Fruit fly (Drosophila melanogaster): Measurements from ENCODE around the gene Srp68.
A peak's percentile ranks its signal among the peaks of the same experiment; 100 is the strongest.

Gene Srp68

dm6 chr3L:9023627-9024026, 48.8 kb downstream of the Srp68 start (continued):
- peak; percentile 11 for TF ChIP-seq sqz (GFP tag; optimal IDR thresholded peaks at IDR 0.05)
- peak; percentile 58 for TF ChIP-seq unpg (GFP tag; optimal IDR thresholded peaks at IDR 0.05)
- TF ChIP-seq hb (GFP tag; IDR thresholded peaks at IDR 0.05; ENCODE audit: partially characterized antibody), result no peak
- TF ChIP-seq CG18599 (GFP tag; optimal IDR thresholded peaks at IDR 0.05), result peak; percentile 68
- peak; percentile 57 for TF ChIP-seq onecut (GFP tag; IDR thresholded peaks at IDR 0.05)
- TF ChIP-seq Dref (GFP tag; IDR thresholded peaks at IDR 0.05), result no peak
- peak; percentile 28 for TF ChIP-seq CG1529 (GFP tag; optimal IDR thresholded peaks at IDR 0.05)
- no peak for TF ChIP-seq CG6175 (GFP tag; IDR thresholded peaks at IDR 0.05)
- TF ChIP-seq CG31224 (GFP tag; IDR thresholded peaks at IDR 0.05), result peak; percentile 43
- TF ChIP-seq crp (GFP tag; optimal IDR thresholded peaks at IDR 0.05), result no peak
- TF ChIP-seq CG18011 (GFP tag; optimal IDR thresholded peaks at IDR 0.05), result no peak
- peak; percentile 56 for TF ChIP-seq CG32772 (GFP tag; IDR thresholded peaks at IDR 0.05)
- peak; percentile 40 for TF ChIP-seq CG8290 (GFP tag; optimal IDR thresholded peaks at IDR 0.05)
- peak in 1 of 2 experiments; percentile 34 for TF ChIP-seq CG8290 (tag; optimal IDR thresholded peaks at IDR 0.05)
- TF ChIP-seq CG6765 (GFP tag; optimal IDR thresholded peaks at IDR 0.05), result no peak
- TF ChIP-seq ap (GFP tag; IDR thresholded peaks at IDR 0.05), result 0 out of 2 replicates have a peak, but pooled peaks have one; percentile 12
- no peak for TF ChIP-seq toy (GFP tag; IDR thresholded peaks at IDR 0.05)
- no peak for TF ChIP-seq Opbp (GFP tag; IDR thresholded peaks at IDR 0.05; ENCODE audit: partially characterized antibody)
- TF ChIP-seq tna (GFP tag; IDR thresholded peaks at IDR 0.05; ENCODE audit: partially characterized antibody), result no peak
- no peak for TF ChIP-seq TFAM (GFP tag; optimal IDR thresholded peaks at IDR 0.05)
- no peak for TF ChIP-seq CG11696 (GFP tag; IDR thresholded peaks at IDR 0.05)
- peak; percentile 2 for TF ChIP-seq Bteb2 (GFP tag; optimal IDR thresholded peaks at IDR 0.05)
- TF ChIP-seq Hsf (GFP tag; optimal IDR thresholded peaks at IDR 0.05), result peak; percentile 72
- TF ChIP-seq Kr (GFP tag; optimal IDR thresholded peaks at IDR 0.05), result no peak
- TF ChIP-seq Hr51 (GFP tag; optimal IDR thresholded peaks at IDR 0.05), result peak; percentile 18 to 65
- no peak for TF ChIP-seq CG18764 (GFP tag; optimal IDR thresholded peaks at IDR 0.05)
- peak; percentile 13 for TF ChIP-seq dm (GFP tag; optimal IDR thresholded peaks at IDR 0.05)
- TF ChIP-seq Hmr (GFP tag; optimal IDR thresholded peaks at IDR 0.05), result peak; percentile 28
- no peak for TF ChIP-seq CG14014 (GFP tag; IDR thresholded peaks at IDR 0.05)
- no peak for TF ChIP-seq Lim3 (GFP tag; IDR thresholded peaks at IDR 0.05)
- no peak for TF ChIP-seq pfk (GFP tag; optimal IDR thresholded peaks at IDR 0.05)
- TF ChIP-seq zen2 (GFP tag; IDR thresholded peaks at IDR 0.05; ENCODE audit: partially characterized antibody), result no peak
- no peak for TF ChIP-seq nom (GFP tag; optimal IDR thresholded peaks at IDR 0.05)
- no peak for TF ChIP-seq pan (optimal IDR thresholded peaks at IDR 0.05)
- peak in 1 of 2 experiments; percentile 60 for TF ChIP-seq pan (GFP tag; optimal IDR thresholded peaks at IDR 0.05 in 1 of 2, IDR thresholded peaks at IDR 0.05 in 1 of 2)
- peak; percentile 57 for TF ChIP-seq fd96Cb (tag; optimal IDR thresholded peaks at IDR 0.05)
- TF ChIP-seq danr (GFP tag; IDR thresholded peaks at IDR 0.05), result no peak
- TF ChIP-seq peb (GFP tag; IDR thresholded peaks at IDR 0.05), result no peak
- TF ChIP-seq Poxn (GFP tag; IDR thresholded peaks at IDR 0.05), result no peak
- peak; percentile 35 for TF ChIP-seq CG12104 (GFP tag; optimal IDR thresholded peaks at IDR 0.05)
- TF ChIP-seq CG8944 (GFP tag; optimal IDR thresholded peaks at IDR 0.05), result peak; percentile 55
- TF ChIP-seq rib (GFP tag; IDR thresholded peaks at IDR 0.05), result no peak
- no peak for TF ChIP-seq Fer2 (tag; optimal IDR thresholded peaks at IDR 0.05)
- peak; percentile 7; the same call in 1 of the 2 replicates for TF ChIP-seq CG4730 (GFP tag; IDR thresholded peaks at IDR 0.05)
- TF ChIP-seq CG7556 (GFP tag; optimal IDR thresholded peaks at IDR 0.05), result peak; percentile 63
- no peak for TF ChIP-seq CG9876 (GFP tag; optimal IDR thresholded peaks at IDR 0.05)
- no peak for TF ChIP-seq her (GFP tag; optimal IDR thresholded peaks at IDR 0.05)
- TF ChIP-seq CG9437 (GFP tag; optimal IDR thresholded peaks at IDR 0.05), result peak; percentile 40
- peak; percentile 38 for TF ChIP-seq Rfx (GFP tag; IDR thresholded peaks at IDR 0.05)
- peak; percentile 59 for TF ChIP-seq dmrt99B (tag; optimal IDR thresholded peaks at IDR 0.05)
- TF ChIP-seq CG5953 (GFP tag; IDR thresholded peaks at IDR 0.05), result no peak
- TF ChIP-seq dysf (GFP tag; IDR thresholded peaks at IDR 0.05), result peak; percentile 56; the same call in 1 of the 3 replicates
